Fruit fly (Drosophila melanogaster): Measurements from ENCODE around the gene CG16853.

DNA sequence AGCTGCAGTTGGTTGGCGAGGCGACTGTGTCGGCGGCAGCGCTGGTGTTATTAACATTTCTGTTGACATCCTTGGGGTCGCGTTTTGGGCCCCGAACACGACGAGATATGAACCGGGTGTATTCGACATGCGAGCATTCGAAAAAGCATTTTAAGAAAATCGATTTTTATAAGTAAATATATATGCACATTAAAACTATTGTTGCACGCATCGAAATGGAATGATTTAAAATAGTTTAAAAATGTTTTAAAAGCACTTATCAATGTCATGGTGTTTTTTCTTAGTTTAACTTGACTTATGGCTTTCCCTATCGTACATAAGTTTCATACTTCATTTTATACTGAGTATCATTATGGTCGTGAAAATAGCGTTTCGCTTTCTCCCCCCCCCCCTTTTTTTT, 20.3 kb upstream of the CG16853 start:
- TF ChIP-seq CG9139 (GFP tag; optimal IDR thresholded peaks at IDR 0.05): no peak
- TF ChIP-seq CG8319 (GFP tag; optimal IDR thresholded peaks at IDR 0.05): no peak
- TF ChIP-seq pdm3 (GFP tag; optimal IDR thresholded peaks at IDR 0.05): no peak
- TF ChIP-seq net (GFP tag; optimal IDR thresholded peaks at IDR 0.05): no peak
- no peak for TF ChIP-seq CG3032 (tag; optimal IDR thresholded peaks at IDR 0.05)
- TF ChIP-seq Smox (GFP tag; optimal IDR thresholded peaks at IDR 0.05): no peak
- no peak for TF ChIP-seq CG11294 (GFP tag; IDR thresholded peaks at IDR 0.05)
